Fruit fly (Drosophila melanogaster): ENCODE data around the gene CG10561.

The CG10561 gene

DNA sequence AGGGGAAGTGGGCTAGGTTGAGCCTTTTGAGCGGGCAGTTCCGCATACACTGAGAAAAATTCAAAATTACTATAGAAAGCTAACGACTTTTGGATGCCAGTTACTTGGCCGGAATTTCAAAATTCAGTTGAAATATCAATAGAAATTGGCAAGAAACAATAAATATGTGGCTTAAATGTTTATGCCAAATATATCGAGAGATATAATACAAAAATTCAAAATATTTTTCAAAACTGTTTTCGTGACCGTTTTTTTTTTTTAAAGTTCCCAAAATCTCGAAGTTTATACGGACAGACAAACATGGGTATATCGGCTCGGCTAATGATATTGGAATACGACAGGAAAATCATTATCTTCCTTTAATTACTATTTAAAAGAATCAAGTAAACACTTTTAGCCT, 6.8 kb downstream of the CG10561 start (continued):
- peak; percentile 7 for TF ChIP-seq CG1792 (GFP tag; optimal IDR thresholded peaks at IDR 0.05)
- no peak for TF ChIP-seq schlank (tag; optimal IDR thresholded peaks at IDR 0.05)
- TF ChIP-seq CG9876 (GFP tag; optimal IDR thresholded peaks at IDR 0.05): no peak
- TF ChIP-seq CG18764 (GFP tag; optimal IDR thresholded peaks at IDR 0.05): peak; percentile 2
- no peak for TF ChIP-seq HLHmδ (GFP tag; optimal IDR thresholded peaks at IDR 0.05)
- peak; percentile 29 for TF ChIP-seq CG10979 (tag; optimal IDR thresholded peaks at IDR 0.05)
- no peak for TF ChIP-seq sna (GFP tag; IDR thresholded peaks at IDR 0.05; ENCODE audit: partially characterized antibody)
- peak; percentile 26; the same call in 1 of the 2 replicates for TF ChIP-seq seq (GFP tag; IDR thresholded peaks at IDR 0.05)
- no peak for TF ChIP-seq CG7372 (GFP tag; IDR thresholded peaks at IDR 0.05)
- TF ChIP-seq CG13287 (GFP tag; IDR thresholded peaks at IDR 0.05; ENCODE audit: partially characterized antibody): no peak
- no peak for TF ChIP-seq Deaf1 (tag; optimal IDR thresholded peaks at IDR 0.05)
- TF ChIP-seq pan (optimal IDR thresholded peaks at IDR 0.05): no peak
- peak in 1 of 2 experiments; percentile 37 for TF ChIP-seq pan (GFP tag; optimal IDR thresholded peaks at IDR 0.05 in 1 of 2, IDR thresholded peaks at IDR 0.05 in 1 of 2)
- no peak for TF ChIP-seq en (GFP tag; optimal IDR thresholded peaks at IDR 0.05)
- no peak for TF ChIP-seq ttk (GFP tag; IDR thresholded peaks at IDR 0.05)
- TF ChIP-seq tin (GFP tag; optimal IDR thresholded peaks at IDR 0.05): peak; percentile 35
- no peak for TF ChIP-seq sens-2 (GFP tag; IDR thresholded peaks at IDR 0.05)
- peak; percentile 24 for TF ChIP-seq CG15601 (tag; optimal IDR thresholded peaks at IDR 0.05)
- peak; percentile 37; the same call in 1 of the 2 replicates for TF ChIP-seq vvl (GFP tag; IDR thresholded peaks at IDR 0.05)
- no peak for TF ChIP-seq CG15514 (GFP tag; optimal IDR thresholded peaks at IDR 0.05)
- peak; percentile 9 for TF ChIP-seq org-1 (GFP tag; optimal IDR thresholded peaks at IDR 0.05)
- TF ChIP-seq ftz-f1 (GFP tag; optimal IDR thresholded peaks at IDR 0.05): no peak
- TF ChIP-seq fd3F (GFP tag; optimal IDR thresholded peaks at IDR 0.05): no peak
- no peak for TF ChIP-seq pita (GFP tag; optimal IDR thresholded peaks at IDR 0.05)
- TF ChIP-seq Blimp-1 (GFP tag; optimal IDR thresholded peaks at IDR 0.05): peak; percentile 48
- no peak for TF ChIP-seq HmgZ (tag; optimal IDR thresholded peaks at IDR 0.05)
- TF ChIP-seq da (GFP tag; optimal IDR thresholded peaks at IDR 0.05): no peak
- TF ChIP-seq CG3726 (GFP tag; IDR thresholded peaks at IDR 0.05): no peak
- TF ChIP-seq amos (GFP tag; IDR thresholded peaks at IDR 0.05; ENCODE audit: partially characterized antibody): no peak
- no peak for TF ChIP-seq YL-1 (GFP tag; optimal IDR thresholded peaks at IDR 0.05)
- TF ChIP-seq TFAM (GFP tag; optimal IDR thresholded peaks at IDR 0.05): no peak
- TF ChIP-seq CG7928 (GFP tag; optimal IDR thresholded peaks at IDR 0.05): no peak
- no peak for TF ChIP-seq CG13123 (GFP tag; optimal IDR thresholded peaks at IDR 0.05)
- TF ChIP-seq CG4617 (GFP tag; optimal IDR thresholded peaks at IDR 0.05; ENCODE audit: borderline replicate concordance): no peak
- no peak for TF ChIP-seq pfk (GFP tag; optimal IDR thresholded peaks at IDR 0.05)
- TF ChIP-seq D19B (GFP tag; optimal IDR thresholded peaks at IDR 0.05): no peak
- TF ChIP-seq gsb-n (tag; optimal IDR thresholded peaks at IDR 0.05): no peak
- TF ChIP-seq Tbp (GFP tag; optimal IDR thresholded peaks at IDR 0.05): no peak
- TF ChIP-seq Ssrp (tag; optimal IDR thresholded peaks at IDR 0.05): peak; percentile 62
- no peak for TF ChIP-seq CG11560 (tag; IDR thresholded peaks at IDR 0.05)
- peak; percentile 60 for TF ChIP-seq dmrt99B (tag; optimal IDR thresholded peaks at IDR 0.05)
- no peak for TF ChIP-seq gce (GFP tag; IDR thresholded peaks at IDR 0.05)
- peak; percentile 44 for TF ChIP-seq CG9727 (GFP tag; optimal IDR thresholded peaks at IDR 0.05)
- peak; percentile 11 to 26 for TF ChIP-seq Pdp1 (GFP tag; optimal IDR thresholded peaks at IDR 0.05)
- TF ChIP-seq CG12942 (GFP tag; optimal IDR thresholded peaks at IDR 0.05): no peak
- TF ChIP-seq Vsx1 (GFP tag; optimal IDR thresholded peaks at IDR 0.05): no peak
- TF ChIP-seq kay (GFP tag; optimal IDR thresholded peaks at IDR 0.05): peak; percentile 29
- peak; percentile 12 for TF ChIP-seq PHDP (tag; optimal IDR thresholded peaks at IDR 0.05)
- no peak for TF ChIP-seq CG14667 (GFP tag; IDR thresholded peaks at IDR 0.05)
- TF ChIP-seq gcm (GFP tag; optimal IDR thresholded peaks at IDR 0.05): no peak
- no peak for TF ChIP-seq ab (GFP tag; optimal IDR thresholded peaks at IDR 0.05)

All from whole organism, embryonic.